Worm (Caenorhabditis elegans) whole organism, L4/young adult: Measurements from ENCODE around the gene C50E10.1.

Source experiments
- dao-5 ChIP-seq: sonication (generic microtip); optimal IDR thresholded peaks from 2 replicates; lab custom pipeline; 2016; ENCODE audit warnings: missing genotype, missing genetic modification characterization, moderate library complexity, missing compliant biosample characterization
- him-1 ChIP-seq: sonication (generic microtip); optimal IDR thresholded peaks from 2 replicates; lab custom pipeline; 2016; ENCODE audit warnings: missing genotype, missing genetic modification reagents, missing genetic modification characterization, missing compliant biosample characterization

DNA sequence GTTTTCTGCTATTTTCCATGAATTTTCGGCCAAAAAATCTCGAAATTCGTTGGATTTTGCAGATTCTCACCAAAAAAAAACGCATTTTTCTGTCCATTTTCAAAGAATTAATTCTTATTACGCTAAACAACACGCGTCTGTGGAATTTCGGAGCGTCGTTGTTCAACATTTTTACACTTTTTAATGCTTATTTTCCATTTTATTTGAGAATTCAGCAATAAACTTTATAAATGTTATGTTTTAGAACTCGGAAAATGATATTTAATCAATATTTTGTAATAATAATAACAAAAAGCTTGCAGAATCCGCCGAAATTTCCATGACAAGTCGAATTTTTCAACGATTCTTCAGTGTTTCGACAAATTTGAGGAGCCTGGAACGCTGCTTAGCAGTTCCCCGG, 21.9 kb downstream of the C50E10.1 start, which contains the start of gene ife-5:
- TF ChIP-seq dao-5 (tag; lab: Kevin White, UChicago) (no peak), him-1 (no peak)
